In the genomic region with DNA sequence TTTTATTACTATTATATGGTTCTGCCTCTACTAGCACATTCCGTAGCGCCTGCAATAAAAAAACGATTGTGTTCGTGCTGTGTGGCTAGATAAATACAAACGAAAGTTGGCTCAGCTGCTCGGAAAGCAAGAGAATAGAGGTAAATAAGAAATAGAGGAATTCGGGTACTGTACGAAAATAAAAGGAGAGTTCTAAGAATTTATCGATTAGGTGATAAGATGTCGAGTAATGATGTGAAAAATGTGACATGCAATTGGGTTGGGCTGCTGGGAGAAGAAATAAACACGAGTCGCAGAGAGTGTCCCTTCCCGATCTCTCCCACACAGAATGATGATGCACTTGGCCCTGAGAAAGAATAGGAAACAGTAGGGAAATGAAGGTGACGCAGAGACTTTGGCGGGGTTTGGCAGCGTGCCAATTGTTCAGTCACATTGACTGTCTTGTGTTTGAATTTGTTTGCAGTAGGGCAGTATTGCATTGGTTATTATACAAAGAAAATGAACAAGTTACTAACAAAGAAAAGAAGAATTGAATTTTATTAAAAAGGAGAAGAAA, we compare ENCODE assay signal across 3 worm cellular contexts.
TF ChIP-seq lines count a peak whose summit lies in the region.

TSS of gene cdc-14 (minus strand) at position 51 of the 556 bp plus-strand sequence.

TF ChIP-seq in whole organism, L1 larva, 84 proteins besides CTCF, POLR2A, EP300 and RAD21 (continued from another document and continues in another):
- TF ChIP-seq sptf-1 (tag; optimal IDR thresholded peaks at IDR 0.05; lab: Kevin White, UChicago) (no peak), dsc-1 (tag; optimal IDR thresholded peaks at IDR 0.05; lab: Kevin White, UChicago) (no peak), nhr-77 (tag; optimal IDR thresholded peaks at IDR 0.05; lab: Kevin White, UChicago) (peak; percentile 59), C34B4.2 (tag; optimal IDR thresholded peaks at IDR 0.05; lab: Kevin White, UChicago) (no peak), Y116A8C.19 (tag; optimal IDR thresholded peaks at IDR 0.05; lab: Kevin White, UChicago; ENCODE audit: borderline replicate concordance) (no peak), efl-1 (optimal IDR thresholded peaks at IDR 0.05; lab: Kevin White, UChicago) (peak; percentile 74 to 76), efl-1 (GFP tag; optimal IDR thresholded peaks at IDR 0.05 in 1 of 2; lab: Kevin White, UChicago) (peak; percentile 65 to 94), F16B12.6 (tag; optimal IDR thresholded peaks at IDR 0.05; lab: Kevin White, UChicago) (peak; percentile 39), ceh-82 (tag; optimal IDR thresholded peaks at IDR 0.05; lab: Kevin White, UChicago) (peak in 1 of 3 experiments; percentile 36), nhr-20 (tag; optimal IDR thresholded peaks at IDR 0.05; lab: Kevin White, UChicago) (peak; percentile 91), isw-1 (GFP tag; IDR thresholded peaks at IDR 0.05; lab: Robert Waterston, UW) (peak; percentile 37), rnt-1 (tag; optimal IDR thresholded peaks at IDR 0.05; lab: Kevin White, UChicago) (peak; percentile 80), nhr-84 (tag; optimal IDR thresholded peaks at IDR 0.05; lab: Kevin White, UChicago) (no peak), elt-2 (tag; optimal IDR thresholded peaks at IDR 0.05; lab: Kevin White, UChicago) (peak; percentile 33), nhr-237 (tag; optimal IDR thresholded peaks at IDR 0.05; lab: Kevin White, UChicago) (peak; percentile 18), vab-15 (tag; optimal IDR thresholded peaks at IDR 0.05; lab: Kevin White, UChicago) (peak; percentile 56), elt-3 (tag; optimal IDR thresholded peaks at IDR 0.05; lab: Kevin White, UChicago) (peak in 2 of 6 experiments; percentile 39 to 73), lin-14 (GFP tag; optimal IDR thresholded peaks at IDR 0.05; lab: Kevin White, UChicago) (peak; percentile 96), ceh-90 (tag; optimal IDR thresholded peaks at IDR 0.05; lab: Kevin White, UChicago) (no peak), swsn-7 (tag; optimal IDR thresholded peaks at IDR 0.05; lab: Kevin White, UChicago) (peak; percentile 76), ztf-4 (tag; optimal IDR thresholded peaks at IDR 0.05; lab: Kevin White, UChicago) (peak; percentile 64), nhr-11 (tag; optimal IDR thresholded peaks at IDR 0.05; lab: Kevin White, UChicago) (no peak), lin-15B (tag; optimal IDR thresholded peaks at IDR 0.05; lab: Kevin White, UChicago) (peak; percentile 71), xbp-1 (tag; optimal IDR thresholded peaks at IDR 0.05; lab: Kevin White, UChicago) (peak; percentile 57), mdl-1 (tag; optimal IDR thresholded peaks at IDR 0.05; lab: Kevin White, UChicago) (peak in 1 of 2 experiments; percentile 87), lir-3 (tag; optimal IDR thresholded peaks at IDR 0.05; lab: Kevin White, UChicago; ENCODE audit: poor library complexity) (peak; percentile 57), aha-1 (tag; optimal IDR thresholded peaks at IDR 0.05; lab: Kevin White, UChicago) (no peak), unc-62 (GFP tag; optimal IDR thresholded peaks at IDR 0.05; lab: Kevin White, UChicago) (no peak), nhr-76 (tag; optimal IDR thresholded peaks at IDR 0.05; lab: Kevin White, UChicago) (no peak), blmp-1 (tag; optimal IDR thresholded peaks at IDR 0.05; lab: Kevin White, UChicago) (peak; percentile 64), alr-1 (tag; optimal IDR thresholded peaks at IDR 0.05; lab: Kevin White, UChicago; ENCODE audit: borderline replicate concordance) (no peak), tbx-2 (tag; optimal IDR thresholded peaks at IDR 0.05; lab: Kevin White, UChicago) (peak; percentile 79), ets-5 (GFP tag; IDR thresholded peaks at IDR 0.05; lab: Robert Waterston, UW) (no peak), nhr-71 (tag; optimal IDR thresholded peaks at IDR 0.05; lab: Kevin White, UChicago) (peak; percentile 90), nhr-12 (tag; optimal IDR thresholded peaks at IDR 0.05; lab: Kevin White, UChicago) (no peak), mab-9 (GFP tag; IDR thresholded peaks at IDR 0.05; lab: Robert Waterston, UW) (0 out of 2 replicates have a peak, but pooled peaks have one; percentile 28), ceh-88 (GFP tag; IDR thresholded peaks at IDR 0.05; lab: Robert Waterston, UW) (no peak), pag-3 (tag; optimal IDR thresholded peaks at IDR 0.05; lab: Kevin White, UChicago; ENCODE audit: borderline replicate concordance, insufficient read depth) (peak; percentile 98), lin-13 (GFP tag; optimal IDR thresholded peaks at IDR 0.05; lab: Kevin White, UChicago) (peak; percentile 72), ama-1 (optimal IDR thresholded peaks at IDR 0.05; lab: Kevin White, UChicago) (peak; percentile 48)

TF ChIP-seq in whole organism, L3 larva, 47 proteins besides CTCF, POLR2A, EP300 and RAD21 (continued from another document):
- no peak for TF ChIP-seq lsy-12 (tag; optimal IDR thresholded peaks at IDR 0.05; lab: Kevin White, UChicago)
- TF ChIP-seq unc-62 (GFP tag; optimal IDR thresholded peaks at IDR 0.05; lab: Kevin White, UChicago): no peak
- TF ChIP-seq nhr-11 (tag; optimal IDR thresholded peaks at IDR 0.05; lab: Kevin White, UChicago): no peak
- no peak for TF ChIP-seq R02D3.7 (tag; optimal IDR thresholded peaks at IDR 0.05; lab: Kevin White, UChicago)
- TF ChIP-seq skn-1 (tag; optimal IDR thresholded peaks at IDR 0.05; lab: Kevin White, UChicago): no peak
- no peak for TF ChIP-seq ama-1 (optimal IDR thresholded peaks at IDR 0.05; lab: Kevin White, UChicago)
- peak; percentile 38 for TF ChIP-seq fkh-2 (tag; optimal IDR thresholded peaks at IDR 0.05; lab: Kevin White, UChicago)
- TF ChIP-seq elt-1 (tag; optimal IDR thresholded peaks at IDR 0.05; lab: Kevin White, UChicago): peak; percentile 53
- no peak for TF ChIP-seq eor-1 (tag; optimal IDR thresholded peaks at IDR 0.05; lab: Kevin White, UChicago)
- TF ChIP-seq ztf-4 (tag; optimal IDR thresholded peaks at IDR 0.05; lab: Kevin White, UChicago): no peak
- TF ChIP-seq nhr-237 (tag; optimal IDR thresholded peaks at IDR 0.05; lab: Kevin White, UChicago): no peak
- peak; percentile 87 for TF ChIP-seq egl-5 (tag; optimal IDR thresholded peaks at IDR 0.05; lab: Kevin White, UChicago)
- TF ChIP-seq mdl-1 (tag; optimal IDR thresholded peaks at IDR 0.05; lab: Kevin White, UChicago): no peak
- TF ChIP-seq ceh-28 (tag; optimal IDR thresholded peaks at IDR 0.05; lab: Kevin White, UChicago): peak; percentile 43
- no peak for TF ChIP-seq ceh-82 (tag; optimal IDR thresholded peaks at IDR 0.05; lab: Kevin White, UChicago)
- TF ChIP-seq zag-1 (tag; optimal IDR thresholded peaks at IDR 0.05; lab: Kevin White, UChicago): no peak
- TF ChIP-seq egl-27 (tag; optimal IDR thresholded peaks at IDR 0.05; lab: Kevin White, UChicago): no peak
- no peak for TF ChIP-seq aly-2 (tag; optimal IDR thresholded peaks at IDR 0.05; lab: Kevin White, UChicago)
- peak; percentile 54 for TF ChIP-seq hmg-11 (tag; optimal IDR thresholded peaks at IDR 0.05; lab: Kevin White, UChicago)
- TF ChIP-seq nfya-1 (tag; optimal IDR thresholded peaks at IDR 0.05; lab: Kevin White, UChicago; ENCODE audit: insufficient read depth): peak; percentile 59
- TF ChIP-seq nhr-76 (tag; optimal IDR thresholded peaks at IDR 0.05; lab: Kevin White, UChicago): no peak
- TF ChIP-seq lin-15B (tag; optimal IDR thresholded peaks at IDR 0.05; lab: Kevin White, UChicago): peak; percentile 65
- TF ChIP-seq nhr-67 (tag; optimal IDR thresholded peaks at IDR 0.05; lab: Kevin White, UChicago): no peak
- TF ChIP-seq mml-1 (tag; optimal IDR thresholded peaks at IDR 0.05; lab: Kevin White, UChicago): no peak
- TF ChIP-seq snpc-4 (tag; optimal IDR thresholded peaks at IDR 0.05; lab: Kevin White, UChicago): peak; percentile 84
- TF ChIP-seq nhr-43 (tag; optimal IDR thresholded peaks at IDR 0.05; lab: Kevin White, UChicago; ENCODE audit: poor library complexity, severe bottlenecking): peak; percentile 22
- TF ChIP-seq unc-39 (tag; optimal IDR thresholded peaks at IDR 0.05; lab: Kevin White, UChicago): no peak
- TF ChIP-seq elt-3 (tag; optimal IDR thresholded peaks at IDR 0.05; lab: Kevin White, UChicago): no peak
- no peak for TF ChIP-seq ztf-11 (tag; optimal IDR thresholded peaks at IDR 0.05; lab: Kevin White, UChicago)

TF ChIP-seq in whole organism, young adult, 124 proteins besides CTCF, POLR2A, EP300 and RAD21 (continued from another document and continues in another):
- TF ChIP-seq madf-6 (GFP tag; IDR thresholded peaks at IDR 0.05; lab: Robert Waterston, UW): no peak
- no peak for TF ChIP-seq Y53G8AR.9 (GFP tag; conservative IDR thresholded peaks at IDR 0.05; lab: Robert Waterston, UW)
- no peak for TF ChIP-seq egl-44 (GFP tag; IDR thresholded peaks at IDR 0.05; lab: Robert Waterston, UW)
- TF ChIP-seq madf-8 (GFP tag; conservative IDR thresholded peaks at IDR 0.05; lab: Robert Waterston, UW): no peak
- TF ChIP-seq lir-1 (GFP tag; conservative IDR thresholded peaks at IDR 0.05; lab: Robert Waterston, UW): no peak
- no peak for TF ChIP-seq nfya-1 (tag; optimal IDR thresholded peaks at IDR 0.05; lab: Kevin White, UChicago; ENCODE audit: borderline replicate concordance, insufficient read depth)
- no peak for TF ChIP-seq unc-130 (GFP tag; optimal IDR thresholded peaks at IDR 0.05; lab: Kevin White, UChicago)
- TF ChIP-seq C17E4.6 (GFP tag; IDR thresholded peaks at IDR 0.05; lab: Robert Waterston, UW): no peak
- no peak for TF ChIP-seq F33H1.4 (GFP tag; IDR thresholded peaks at IDR 0.05; lab: Robert Waterston, UW)
- TF ChIP-seq lin-26 (GFP tag; IDR thresholded peaks at IDR 0.05; lab: Robert Waterston, UW): no peak
- no peak for TF ChIP-seq rcor-1 (GFP tag; IDR thresholded peaks at IDR 0.05; lab: Robert Waterston, UW)
- peak; percentile 34 for TF ChIP-seq akir-1 (GFP tag; optimal IDR thresholded peaks at IDR 0.05; lab: Kevin White, UChicago)
- TF ChIP-seq nhr-27 (tag; optimal IDR thresholded peaks at IDR 0.05; lab: Kevin White, UChicago): no peak
- TF ChIP-seq snpc-4 (GFP tag; optimal IDR thresholded peaks at IDR 0.05; lab: Kevin White, UChicago): no peak
- peak in 3 of 4 experiments; percentile 38 to 67 (median 67) for TF ChIP-seq snpc-4 (tag; optimal IDR thresholded peaks at IDR 0.05; lab: Kevin White, UChicago)
- TF ChIP-seq lin-54 (GFP tag; optimal IDR thresholded peaks at IDR 0.05; lab: Kevin White, UChicago): peak; percentile 36
- TF ChIP-seq chd-7 (tag; optimal IDR thresholded peaks at IDR 0.05; lab: Kevin White, UChicago): peak; percentile 11
- TF ChIP-seq ama-1 (optimal IDR thresholded peaks at IDR 0.05; lab: Kevin White, UChicago): no peak
- no peak for TF ChIP-seq ama-1 (GFP tag; optimal IDR thresholded peaks at IDR 0.05; lab: Kevin White, UChicago)
- peak; percentile 57 for TF ChIP-seq somi-1 (GFP tag; optimal IDR thresholded peaks at IDR 0.05; lab: Kevin White, UChicago)
- no peak for TF ChIP-seq tbp1 (GFP tag; optimal IDR thresholded peaks at IDR 0.05; lab: Kevin White, UChicago)
- peak; percentile 32 for TF ChIP-seq ZK185.1 (tag; optimal IDR thresholded peaks at IDR 0.05; lab: Kevin White, UChicago; ENCODE audit: poor library complexity, severe bottlenecking)
- no peak for TF ChIP-seq ztf-3 (GFP tag; optimal IDR thresholded peaks at IDR 0.05; lab: Kevin White, UChicago)
- no peak for TF ChIP-seq F52B5.7 (tag; optimal IDR thresholded peaks at IDR 0.05; lab: Kevin White, UChicago)
- TF ChIP-seq athp-1 (tag; optimal IDR thresholded peaks at IDR 0.05; lab: Kevin White, UChicago): no peak
- TF ChIP-seq snpc-3.4 (tag; optimal IDR thresholded peaks at IDR 0.05; lab: Kevin White, UChicago): no peak
- TF ChIP-seq nhr-90 (tag; optimal IDR thresholded peaks at IDR 0.05; lab: Kevin White, UChicago): no peak
- no peak for TF ChIP-seq xnd-1 (tag; optimal IDR thresholded peaks at IDR 0.05; lab: Kevin White, UChicago)
- no peak for TF ChIP-seq hlh-12 (tag; optimal IDR thresholded peaks at IDR 0.05; lab: Kevin White, UChicago)
- TF ChIP-seq cebp-1 (GFP tag; IDR thresholded peaks at IDR 0.05; lab: Robert Waterston, UW): no peak
- peak; percentile 76 for TF ChIP-seq cebp-1 (tag; optimal IDR thresholded peaks at IDR 0.05; lab: Kevin White, UChicago)
- TF ChIP-seq gei-17 (GFP tag; optimal IDR thresholded peaks at IDR 0.05; lab: Kevin White, UChicago): no peak
- TF ChIP-seq bed-2 (GFP tag; IDR thresholded peaks at IDR 0.05; lab: Robert Waterston, UW): no peak
- no peak for TF ChIP-seq nhr-120 (GFP tag; IDR thresholded peaks at IDR 0.05; lab: Robert Waterston, UW)
- TF ChIP-seq mcd-1 (GFP tag; IDR thresholded peaks at IDR 0.05; lab: Robert Waterston, UW): peak; percentile 74
- TF ChIP-seq atf-7 (tag; optimal IDR thresholded peaks at IDR 0.05; lab: Kevin White, UChicago): no peak
- TF ChIP-seq Y56A3A.18 (GFP tag; IDR thresholded peaks at IDR 0.05; lab: Robert Waterston, UW): no peak
- TF ChIP-seq F57A8.1 (GFP tag; optimal IDR thresholded peaks at IDR 0.05; lab: Kevin White, UChicago): no peak
- TF ChIP-seq ztf-25 (GFP tag; IDR thresholded peaks at IDR 0.05; lab: Robert Waterston, UW): no peak
- TF ChIP-seq unc-62 (GFP tag; optimal IDR thresholded peaks at IDR 0.05; lab: Kevin White, UChicago): no peak
- TF ChIP-seq fkh-3 (tag; optimal IDR thresholded peaks at IDR 0.05; lab: Kevin White, UChicago): no peak
- TF ChIP-seq zfh-2 (GFP tag; conservative IDR thresholded peaks at IDR 0.05; lab: Robert Waterston, UW): peak; percentile 67; the same call in 1 of the 2 replicates
- TF ChIP-seq ceh-27 (GFP tag; optimal IDR thresholded peaks at IDR 0.05; lab: Kevin White, UChicago): peak; percentile 46
- no peak for TF ChIP-seq let-526 (GFP tag; IDR thresholded peaks at IDR 0.05; lab: Robert Waterston, UW)
- TF ChIP-seq sdz-38 (tag; optimal IDR thresholded peaks at IDR 0.05; lab: Kevin White, UChicago): no peak
- no peak for TF ChIP-seq F23B12.7 (tag; optimal IDR thresholded peaks at IDR 0.05; lab: Kevin White, UChicago; ENCODE audit: insufficient read depth)
- TF ChIP-seq T07F8.4 (tag; optimal IDR thresholded peaks at IDR 0.05; lab: Kevin White, UChicago): no peak
- TF ChIP-seq tlf-1 (GFP tag; optimal IDR thresholded peaks at IDR 0.05; lab: Kevin White, UChicago): no peak
- no peak for TF ChIP-seq ztf-6 (GFP tag; IDR thresholded peaks at IDR 0.05; lab: Robert Waterston, UW)
- no peak for TF ChIP-seq cebp-2 (GFP tag; IDR thresholded peaks at IDR 0.05; lab: Robert Waterston, UW)
- no peak for TF ChIP-seq bed-1 (GFP tag; IDR thresholded peaks at IDR 0.05; lab: Robert Waterston, UW)
- peak; percentile 16 for TF ChIP-seq K12H6.12 (tag; optimal IDR thresholded peaks at IDR 0.05; lab: Kevin White, UChicago)
- no peak for TF ChIP-seq ccch-3 (GFP tag; optimal IDR thresholded peaks at IDR 0.05; lab: Kevin White, UChicago)
- no peak for TF ChIP-seq die-1 (tag; optimal IDR thresholded peaks at IDR 0.05; lab: Kevin White, UChicago)
- TF ChIP-seq rpc-1 (optimal IDR thresholded peaks at IDR 0.05; lab: Kevin White, UChicago): no peak
- TF ChIP-seq rpc-1 (tag; optimal IDR thresholded peaks at IDR 0.05; lab: Kevin White, UChicago): no peak
- TF ChIP-seq efl-1 (GFP tag; optimal IDR thresholded peaks at IDR 0.05; lab: Kevin White, UChicago): no peak
- TF ChIP-seq let-607 (tag; optimal IDR thresholded peaks at IDR 0.05; lab: Kevin White, UChicago): no peak
- no peak for TF ChIP-seq mel-28 (tag; optimal IDR thresholded peaks at IDR 0.05; lab: Kevin White, UChicago; ENCODE audit: borderline replicate concordance)
- TF ChIP-seq hrde-1 (tag; optimal IDR thresholded peaks at IDR 0.05; lab: Kevin White, UChicago; ENCODE audit: borderline replicate concordance): no peak
- TF ChIP-seq ztf-28 (GFP tag; IDR thresholded peaks at IDR 0.05; lab: Robert Waterston, UW): no peak
- TF ChIP-seq pha-4 (tag; optimal IDR thresholded peaks at IDR 0.05; lab: Kevin White, UChicago): no peak
- TF ChIP-seq ceh-100 (GFP tag; IDR thresholded peaks at IDR 0.05; lab: Robert Waterston, UW): peak; percentile 52; the same call in 1 of the 2 replicates
- no peak for TF ChIP-seq hsf-1 (GFP tag; IDR thresholded peaks at IDR 0.05; lab: Robert Waterston, UW)
- no peak for TF ChIP-seq B0261.1 (tag; optimal IDR thresholded peaks at IDR 0.05; lab: Kevin White, UChicago)
- TF ChIP-seq F22D6.2 (tag; optimal IDR thresholded peaks at IDR 0.05; lab: Kevin White, UChicago): no peak
- no peak for TF ChIP-seq egl-18 (GFP tag; IDR thresholded peaks at IDR 0.05; lab: Robert Waterston, UW)
- TF ChIP-seq sea-2 (GFP tag; IDR thresholded peaks at IDR 0.05; lab: Robert Waterston, UW): no peak
